Fruit fly (Drosophila melanogaster) whole organism, prepupa: ENCODE measurements around the gene CG32192.

Source experiments
- Blimp-1 ChIP-seq: fragments of 200-800 bp; sonication (Bioruptor generic); optimal IDR thresholded peaks from 3 replicates; lab custom pipeline; 2017; ENCODE audit warnings: missing biosample characterization, missing genetic modification characterization, mild to moderate bottlenecking, moderate library complexity, missing genetic modification reagents
- CG10631 ChIP-seq: fragments of 200-800 bp; sonication (Bioruptor generic); optimal IDR thresholded peaks from 2 replicates; lab custom pipeline; 2016; ENCODE audit warnings: missing biosample characterization, missing genetic modification characterization
- CG10669 ChIP-seq: fragments of 200-800 bp; sonication (Bioruptor generic); optimal IDR thresholded peaks from 3 replicates; lab custom pipeline; 2018; ENCODE audit warnings: missing biosample characterization, mild to moderate bottlenecking, missing genetic modification characterization, moderate library complexity
- CG11762 ChIP-seq: fragments of 200-800 bp; sonication (Bioruptor generic); optimal IDR thresholded peaks from 3 replicates; lab custom pipeline; 2016; ENCODE audit warnings: missing biosample characterization, missing genetic modification characterization; ENCODE audit not compliant: insufficient read depth
- CG11902 ChIP-seq: fragments of 200-800 bp; sonication (Bioruptor generic); optimal IDR thresholded peaks from 3 replicates; lab custom pipeline; 2016; ENCODE audit warnings: missing biosample characterization, missing genetic modification characterization
- CG15336 ChIP-seq: fragments of 200-800 bp; sonication (Bioruptor generic); IDR thresholded peaks from 2 replicates; pipeline ENCODE4 v1.3.6; 2022; ENCODE audit warnings: missing biosample characterization, missing genetic modification characterization
- CG1621 ChIP-seq: fragments of 200-800 bp; sonication (Bioruptor generic); optimal IDR thresholded peaks from 3 replicates; lab custom pipeline; 2018; ENCODE audit warnings: missing biosample characterization, mild to moderate bottlenecking, missing genetic modification characterization
- CG16779 ChIP-seq: fragments of 200-800 bp; sonication (Bioruptor generic); optimal IDR thresholded peaks from 3 replicates; lab custom pipeline; 2017; ENCODE audit warnings: missing biosample characterization, mild to moderate bottlenecking, missing genetic modification characterization
- CG3032 ChIP-seq: fragments of 200-800 bp; optimal IDR thresholded peaks from 2 replicates; lab custom pipeline; 2019; ENCODE audit warnings: missing biosample characterization, mild to moderate bottlenecking, missing genetic modification characterization, moderate library complexity
- CG31627 ChIP-seq: fragments of 200-800 bp; sonication (Bioruptor generic); optimal IDR thresholded peaks from 3 replicates; lab custom pipeline; 2016; ENCODE audit warnings: missing biosample characterization, missing genetic modification characterization
- CG32006 ChIP-seq: fragments of 200-800 bp; sonication (Bioruptor generic); optimal IDR thresholded peaks from 3 replicates; lab custom pipeline; 2017; ENCODE audit warnings: missing biosample characterization, mild to moderate bottlenecking, missing genetic modification characterization
- CG34406 ChIP-seq: fragments of 200-800 bp; sonication (Bioruptor generic); optimal IDR thresholded peaks from 3 replicates; lab custom pipeline; 2016; ENCODE audit warnings: missing biosample characterization, missing genetic modification characterization
- CG3919 ChIP-seq: fragments of 200-800 bp; sonication (Bioruptor generic); optimal IDR thresholded peaks from 3 replicates; lab custom pipeline; 2016; ENCODE audit warnings: missing biosample characterization, missing genetic modification characterization
- CG4318 ChIP-seq: fragments of 200-800 bp; sonication (Bioruptor generic); optimal IDR thresholded peaks from 3 replicates; lab custom pipeline; 2017; ENCODE audit warnings: missing biosample characterization, mild to moderate bottlenecking, missing genetic modification characterization
- CG6808 ChIP-seq: fragments of 200-800 bp; sonication (Bioruptor generic); optimal IDR thresholded peaks from 3 replicates; lab custom pipeline; 2017; ENCODE audit warnings: missing biosample characterization, missing genetic modification characterization, mild to moderate bottlenecking, moderate library complexity, missing genetic modification reagents
- CG7368 ChIP-seq: fragments of 200-800 bp; sonication (Bioruptor generic); optimal IDR thresholded peaks from 3 replicates; lab custom pipeline; 2016; ENCODE audit warnings: missing biosample characterization, missing genetic modification characterization
- CG8319 ChIP-seq: fragments of 200-800 bp; sonication (Bioruptor generic); optimal IDR thresholded peaks from 3 replicates; lab custom pipeline; 2016; ENCODE audit warnings: missing biosample characterization, missing genetic modification characterization
- CG8632 ChIP-seq: fragments of 200-800 bp; sonication (Bioruptor generic); optimal IDR thresholded peaks from 3 replicates; lab custom pipeline; 2016; ENCODE audit warnings: missing biosample characterization, missing genetic modification characterization
- CG9139 ChIP-seq: fragments of 200-800 bp; sonication (Bioruptor generic); optimal IDR thresholded peaks from 3 replicates; lab custom pipeline; 2017; ENCODE audit warnings: missing biosample characterization, mild to moderate bottlenecking, missing genetic modification characterization
- Eip75B ChIP-seq: fragments of 200-800 bp; sonication (Bioruptor generic); optimal IDR thresholded peaks from 3 replicates; lab custom pipeline; 2016; ENCODE audit warnings: missing biosample characterization, missing genetic modification characterization
- Eip78C ChIP-seq: fragments of 200-800 bp; sonication (Bioruptor generic); peaks from one replicate; lab custom pipeline; 2016; ENCODE audit warnings: missing biosample characterization, missing genetic modification characterization
- Ets96B ChIP-seq: fragments of 200-800 bp; optimal IDR thresholded peaks from 2 replicates; lab custom pipeline; 2019; ENCODE audit warnings: missing biosample characterization, mild to moderate bottlenecking, missing genetic modification characterization, moderate library complexity
- Hr39 ChIP-seq: fragments of 200-800 bp; sonication (Bioruptor generic); optimal IDR thresholded peaks from 2 replicates; lab custom pipeline; 2016; ENCODE audit warnings: missing biosample characterization, missing genetic modification characterization
- Hr4 ChIP-seq: fragments of 200-800 bp; sonication (Bioruptor generic); optimal IDR thresholded peaks from 3 replicates; lab custom pipeline; 2016; ENCODE audit warnings: missing biosample characterization, missing genetic modification characterization
- Lpt ChIP-seq: fragments of 200-800 bp; sonication (Bioruptor generic); optimal IDR thresholded peaks from 3 replicates; lab custom pipeline; 2016; ENCODE audit warnings: missing biosample characterization, missing genetic modification characterization
- Met ChIP-seq: fragments of 200-800 bp; sonication (Bioruptor generic); optimal IDR thresholded peaks from 3 replicates; lab custom pipeline; 2016; ENCODE audit warnings: missing biosample characterization, missing genetic modification characterization
- Sox102F ChIP-seq: fragments of 200-800 bp; sonication (Bioruptor generic); optimal IDR thresholded peaks from 2 replicates; lab custom pipeline; 2016; ENCODE audit warnings: missing biosample characterization, mild to moderate bottlenecking, missing genetic modification characterization
- Sox15 ChIP-seq: fragments of 200-800 bp; sonication (Bioruptor generic); optimal IDR thresholded peaks from 3 replicates; lab custom pipeline; 2016; ENCODE audit warnings: missing biosample characterization, missing genetic modification characterization
- achi ChIP-seq: fragments of 200-800 bp; sonication (Bioruptor generic); optimal IDR thresholded peaks from 3 replicates; lab custom pipeline; 2016; ENCODE audit warnings: missing biosample characterization, missing genetic modification characterization
- acj6 ChIP-seq: fragments of 200-800 bp; sonication (Bioruptor generic); optimal IDR thresholded peaks from 3 replicates; lab custom pipeline; 2016; ENCODE audit warnings: missing biosample characterization, missing genetic modification characterization
- cyc ChIP-seq: fragments of 200-800 bp; sonication (Bioruptor generic); optimal IDR thresholded peaks from 3 replicates; lab custom pipeline; 2016; ENCODE audit warnings: missing biosample characterization, missing genetic modification characterization
- dac ChIP-seq: fragments of 200-800 bp; sonication (Bioruptor generic); optimal IDR thresholded peaks from 2 replicates; lab custom pipeline; 2017; ENCODE audit warnings: missing biosample characterization, mild to moderate bottlenecking, missing genetic modification characterization
- dsx ChIP-seq: fragments of 200-800 bp; optimal IDR thresholded peaks from 3 replicates; lab custom pipeline; 2019; ENCODE audit warnings: missing biosample characterization, mild to moderate bottlenecking, missing genetic modification characterization, moderate library complexity; ENCODE audit not compliant: poor library complexity, severe bottlenecking
- esn ChIP-seq: fragments of 200-800 bp; sonication (Bioruptor generic); optimal IDR thresholded peaks from 2 replicates; lab custom pipeline; 2016; ENCODE audit warnings: missing biosample characterization, mild to moderate bottlenecking, missing genetic modification characterization, moderate library complexity
- fd59A ChIP-seq: fragments of 200-800 bp; sonication (Bioruptor generic); optimal IDR thresholded peaks from 2 replicates; lab custom pipeline; 2017; ENCODE audit warnings: missing biosample characterization, mild to moderate bottlenecking, missing genetic modification characterization, missing genetic modification reagents
- fkh ChIP-seq: fragments of 200-800 bp; sonication (Bioruptor generic); optimal IDR thresholded peaks from 3 replicates; lab custom pipeline; 2017; ENCODE audit warnings: missing biosample characterization, mild to moderate bottlenecking, missing genetic modification characterization, moderate library complexity
- lz ChIP-seq: fragments of 200-800 bp; sonication (Bioruptor generic); optimal IDR thresholded peaks from 3 replicates; lab custom pipeline; 2016; ENCODE audit warnings: missing biosample characterization, missing genetic modification characterization
- net ChIP-seq: fragments of 200-800 bp; sonication (Bioruptor generic); optimal IDR thresholded peaks from 3 replicates; lab custom pipeline; 2016; ENCODE audit warnings: missing biosample characterization, missing genetic modification characterization
- pdm3 ChIP-seq: fragments of 200-800 bp; sonication (Bioruptor generic); optimal IDR thresholded peaks from 3 replicates; lab custom pipeline; 2016; ENCODE audit warnings: missing biosample characterization, missing genetic modification characterization
- salr ChIP-seq, 2 experiments: fragments of 200-800 bp; sonication (Bioruptor generic); optimal IDR thresholded peaks; 3 replicates each; lab custom pipeline; 2016 to 2018; ENCODE audit warnings: missing biosample characterization in 2 of 2, missing genetic modification characterization in 2 of 2, mild to moderate bottlenecking in 1 of 2
- spab ChIP-seq: fragments of 200-800 bp; sonication (Bioruptor generic); optimal IDR thresholded peaks from 2 replicates; lab custom pipeline; 2017; ENCODE audit warnings: missing biosample characterization, mild to moderate bottlenecking, missing genetic modification characterization, missing genetic modification reagents
- ss ChIP-seq, 2 experiments: fragments of 200-800 bp; sonication (Bioruptor generic); optimal IDR thresholded peaks; 2 replicates in 1 of 2; 3 replicates in 1 of 2; lab custom pipeline; 2017 to 2018; ENCODE audit warnings: mild to moderate bottlenecking in 2 of 2, missing biosample characterization in 2 of 2, missing genetic modification characterization in 2 of 2, moderate library complexity in 1 of 2
- svp ChIP-seq: fragments of 200-800 bp; sonication (Bioruptor generic); peaks from one replicate; lab custom pipeline; 2016; ENCODE audit warnings: missing biosample characterization, missing genetic modification characterization
- vri ChIP-seq: fragments of 200-800 bp; sonication (Bioruptor generic); optimal IDR thresholded peaks from 3 replicates; lab custom pipeline; 2016; ENCODE audit warnings: missing biosample characterization, mild to moderate bottlenecking, missing genetic modification characterization

CG32192 gene

dm6 chr3L:18057752-18058518 is 17.8 kb downstream of the CG32192 start:
- TF ChIP-seq lz (GFP tag; lab: Kevin White, UChicago), result no peak
- no peak for TF ChIP-seq CG3919
- TF ChIP-seq acj6 (GFP tag; lab: Kevin White, UChicago), result peak; percentile 11
- no peak for TF ChIP-seq esn
- TF ChIP-seq salr (GFP tag; optimal IDR thresholded peaks at IDR 0.05; lab: Kevin White, UChicago), result no peak
- peak; percentile 83 for TF ChIP-seq Eip78C (GFP tag; lab: Kevin White, UChicago)
- peak; percentile 23 for TF ChIP-seq CG8632 (GFP tag; lab: Kevin White, UChicago)
- peak; percentile 57 for TF ChIP-seq CG9139 (GFP tag; lab: Kevin White, UChicago)
- no peak for TF ChIP-seq Hr39
- TF ChIP-seq CG10669 (GFP tag; lab: Kevin White, UChicago), result peak; percentile 56
- peak; percentile 8 for TF ChIP-seq CG10631 (GFP tag; lab: Kevin White, UChicago)
- no peak for TF ChIP-seq Ets96B (tag; lab: Kevin White, UChicago)
- TF ChIP-seq CG16779, result no peak
- no peak for TF ChIP-seq svp
- TF ChIP-seq vri (GFP tag; lab: Kevin White, UChicago), result no peak
- TF ChIP-seq CG1621 (tag; lab: Kevin White, UChicago), result peak; percentile 43
- no peak for TF ChIP-seq cyc (GFP tag; lab: Kevin White, UChicago)
- TF ChIP-seq pdm3 (GFP tag; lab: Kevin White, UChicago), result peak; percentile 16
- TF ChIP-seq spab (GFP tag; lab: Kevin White, UChicago), result peak; percentile 39
- peak; percentile 11 for TF ChIP-seq Hr4 (GFP tag; lab: Kevin White, UChicago)
- TF ChIP-seq CG3032, result peak; percentile 56
- TF ChIP-seq CG32006, result no peak
- no peak for TF ChIP-seq CG15336
- peak; percentile 61 for TF ChIP-seq CG6808 (GFP tag; lab: Kevin White, UChicago)
- no peak for TF ChIP-seq CG8319 (GFP tag; lab: Kevin White, UChicago)
- TF ChIP-seq net, result peak; percentile 27
- peak; percentile 27 to 64 for TF ChIP-seq ss (GFP tag; optimal IDR thresholded peaks at IDR 0.05; lab: Kevin White, UChicago)
- peak; percentile 12 for TF ChIP-seq achi (GFP tag; lab: Kevin White, UChicago)
- TF ChIP-seq fd59A, result peak; percentile 35
- no peak for TF ChIP-seq CG4318
- no peak for TF ChIP-seq Sox15 (GFP tag; lab: Kevin White, UChicago)
- TF ChIP-seq dsx, result peak; percentile 55
- peak; percentile 27 for TF ChIP-seq Eip75B (GFP tag; lab: Kevin White, UChicago)
- TF ChIP-seq CG7368 (GFP tag; lab: Kevin White, UChicago), result peak; percentile 1
- no peak for TF ChIP-seq CG31627 (GFP tag; lab: Kevin White, UChicago)
- TF ChIP-seq dac (GFP tag; lab: Kevin White, UChicago), result no peak
- TF ChIP-seq, all 60 proteins: peak for 19

- no peak for TF ChIP-seq CG32006
- TF ChIP-seq Sox102F (GFP tag; lab: Kevin White, UChicago), result no peak
- no peak for TF ChIP-seq Eip78C (GFP tag; lab: Kevin White, UChicago)
- TF ChIP-seq CG11902, result no peak
- TF ChIP-seq Hr4 (GFP tag; lab: Kevin White, UChicago), result no peak
- no peak for TF ChIP-seq vri (GFP tag; lab: Kevin White, UChicago)
- TF ChIP-seq CG11762, result no peak
- no peak for TF ChIP-seq lz (GFP tag; lab: Kevin White, UChicago)
- TF ChIP-seq esn, result no peak
- no peak for TF ChIP-seq CG16779
- TF ChIP-seq CG34406 (GFP tag; lab: Kevin White, UChicago), result no peak
- no peak for TF ChIP-seq CG1621 (tag; lab: Kevin White, UChicago)
- TF ChIP-seq salr (GFP tag; optimal IDR thresholded peaks at IDR 0.05; lab: Kevin White, UChicago), result no peak
- no peak for TF ChIP-seq CG15336
- no peak for TF ChIP-seq Blimp-1
- no peak for TF ChIP-seq Lpt
- no peak for TF ChIP-seq Met (GFP tag; lab: Kevin White, UChicago)
- no peak for TF ChIP-seq fkh (GFP tag; lab: Kevin White, UChicago)
These were observed 21.1 kb downstream of the CG32192 start for dm6 chr3L:18061240-18061639.
